Worm (Caenorhabditis elegans) whole organism, young adult: ENCODE measurements around the gene tpk-1.

Experiments used
- sea-2 ChIP-seq: fragments of 200-800 bp; sonication (Bioruptor generic); IDR thresholded peaks from 2 replicates; pipeline ENCODE4 v1.3.6; 2022; ENCODE audit warnings: missing genetic modification characterization, missing compliant biosample characterization
- tbx-9 ChIP-seq: sonication (generic microtip); optimal IDR thresholded peaks from 2 replicates; lab custom pipeline; 2016; ENCODE audit warnings: borderline replicate concordance, missing genetic modification characterization, inconsistent platforms, missing compliant biosample characterization
- zfh-2 ChIP-seq: fragments of 200-800 bp; sonication (Bioruptor generic); conservative IDR thresholded peaks from 2 replicates; pipeline ENCODE4 v1.3.6; 2022; ENCODE audit warnings: missing genetic modification reagents, missing genetic modification characterization, missing compliant biosample characterization

ce11 chrIII:8865294-8865766, 46.6 kb upstream of the tpk-1 start:
- TF ChIP-seq zfh-2 (GFP tag; lab: Robert Waterston, UW) = peak; percentile 98
- no peak for TF ChIP-seq sea-2
- no peak for TF ChIP-seq tbx-9
